Fruit fly (Drosophila melanogaster) whole organism: ENCODE measurements around the gene CG5011.

Experiments used
- CG8478 ChIP-seq: fragments of >200 bp; optimal IDR thresholded peaks from 2 replicates; lab custom pipeline; 2018; ENCODE audit warnings: inconsistent platforms
- Dll ChIP-seq: fragments of >200 bp; optimal IDR thresholded peaks from 2 replicates; lab custom pipeline; 2017
- EcR ChIP-seq, 2 experiments: fragments of >200 bp; optimal IDR thresholded peaks; 2 replicates each; lab custom pipeline; 2017; ENCODE audit warnings: missing biosample characterization in 2 of 2, missing genetic modification characterization in 2 of 2, missing genetic modification reagents in 2 of 2
- pan ChIP-seq: fragments of >200 bp; optimal IDR thresholded peaks from 2 replicates; lab custom pipeline; 2017
- psq ChIP-seq: fragments of >200 bp; optimal IDR thresholded peaks from 2 replicates; lab custom pipeline; 2017
- usp ChIP-seq: fragments of >200 bp; optimal IDR thresholded peaks from 2 replicates; lab custom pipeline; 2017; ENCODE audit warnings: missing biosample characterization, missing genetic modification characterization, mixed read lengths

DNA sequence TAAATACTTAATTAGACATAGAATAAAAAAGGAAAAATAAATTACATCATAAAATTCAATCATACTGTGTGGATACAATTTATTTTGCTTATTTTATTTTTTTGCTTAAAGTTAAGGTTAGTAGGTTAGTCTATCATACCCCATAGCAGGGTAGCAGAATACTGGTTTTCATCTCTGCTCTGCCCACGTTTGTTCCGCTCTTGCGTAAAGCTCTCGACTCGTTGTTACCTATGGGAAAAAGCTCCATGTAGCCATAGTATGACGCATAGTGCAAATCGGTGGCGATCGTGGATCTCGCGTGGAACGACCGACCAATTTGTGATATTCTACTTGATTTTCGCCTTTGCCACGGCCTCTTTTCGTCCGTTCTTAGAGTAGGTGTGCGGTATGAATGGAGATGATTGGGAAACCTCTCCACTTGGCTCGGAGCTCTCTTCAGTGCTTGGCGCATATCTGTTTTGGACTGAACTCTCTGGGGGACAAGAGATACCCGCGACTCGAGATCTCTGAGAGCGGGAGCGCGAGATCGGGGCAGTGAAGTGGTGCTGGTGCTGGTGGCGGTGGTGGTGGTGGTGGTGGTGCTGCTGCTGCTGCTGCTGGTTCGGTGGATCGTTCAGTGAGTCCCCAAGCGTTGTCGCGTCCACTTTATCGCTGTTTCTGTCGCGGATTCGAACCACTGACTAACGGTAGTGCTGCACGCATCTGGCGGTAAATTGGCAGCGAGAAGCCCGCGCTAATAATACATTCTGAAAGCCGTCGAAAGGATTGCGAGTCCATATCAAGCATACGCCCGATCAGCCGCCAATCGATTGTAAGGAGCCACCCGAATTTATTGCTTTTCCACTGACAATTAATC, 14.6 kb upstream of the CG5011 start, which contains the start of gene CG5001:
- TF ChIP-seq psq (no peak), EcR (GFP tag; optimal IDR thresholded peaks at IDR 0.05; lab: Kevin White, UChicago) (no peak), pan (peak; percentile 86), Dll (lab: Kevin White, UChicago) (peak; percentile 95), usp (GFP tag; lab: Kevin White, UChicago) (no peak), CG8478 (lab: Kevin White, UChicago) (no peak)
